Worm (Caenorhabditis elegans) whole organism, young adult: ENCODE measurements around the gene C18H7.11.
A peak's percentile ranks its signal among the peaks of the same experiment; 100 is the strongest.

ENCODE experiments used
- B0019.2 ChIP-seq: fragments of 200-800 bp; sonication (Bioruptor generic); conservative IDR thresholded peaks from 2 replicates; pipeline ENCODE4 v1.3.6; 2022; ENCODE audit warnings: missing genetic modification reagents, missing genetic modification characterization, missing compliant biosample characterization
- B0035.1 ChIP-seq: sonication (generic microtip); optimal IDR thresholded peaks from 2 replicates; lab custom pipeline; 2016; ENCODE audit warnings: missing genetic modification characterization, mild to moderate bottlenecking, missing compliant biosample characterization, missing genotype, missing genetic modification reagents
- D2030.7 ChIP-seq: fragments of 200-800 bp; sonication (Bioruptor generic); IDR thresholded peaks from 2 replicates; pipeline ENCODE4 v1.3.6; 2022; ENCODE audit warnings: missing genetic modification reagents, missing genetic modification characterization, missing compliant biosample characterization
- F23B12.7 ChIP-seq: sonication (generic microtip); optimal IDR thresholded peaks from 2 replicates; lab custom pipeline; 2017; ENCODE audit warnings: missing genetic modification characterization, mild to moderate bottlenecking, missing compliant biosample characterization, antibody characterized with exemption, moderate library complexity; ENCODE audit not compliant: insufficient read depth
- F39B2.1 ChIP-seq: fragments of 200-800 bp; sonication (Bioruptor generic); IDR thresholded peaks from 2 replicates; pipeline ENCODE4 v1.3.6; 2022; ENCODE audit warnings: missing genetic modification reagents, missing genetic modification characterization, missing compliant biosample characterization
- F49E8.2 ChIP-seq: sonication (generic microtip); optimal IDR thresholded peaks from 3 replicates; lab custom pipeline; 2017; ENCODE audit warnings: missing genetic modification characterization, mild to moderate bottlenecking, missing compliant biosample characterization, antibody characterized with exemption, moderate library complexity; ENCODE audit not compliant: insufficient read depth
- F55B11.4 ChIP-seq: sonication (generic microtip); optimal IDR thresholded peaks from 2 replicates; lab custom pipeline; 2016; ENCODE audit warnings: missing compliant biosample characterization, missing genetic modification characterization, borderline replicate concordance; ENCODE audit not compliant: insufficient read depth
- F57C9.4 ChIP-seq: sonication (generic microtip); optimal IDR thresholded peaks from 2 replicates; lab custom pipeline; 2017; ENCODE audit warnings: mild to moderate bottlenecking, missing genetic modification characterization, missing compliant biosample characterization
- K11D2.4 ChIP-seq: fragments of 200-800 bp; sonication (Bioruptor generic); IDR thresholded peaks from 2 replicates; pipeline ENCODE4 v1.3.6; 2022; ENCODE audit warnings: missing genetic modification reagents, missing genetic modification characterization, missing compliant biosample characterization
- T26A5.8 ChIP-seq: sonication (generic microtip); optimal IDR thresholded peaks from 2 replicates; lab custom pipeline; 2016; ENCODE audit warnings: missing genetic modification characterization, missing compliant biosample characterization
- Y53G8AR.9 ChIP-seq: fragments of 200-800 bp; sonication (Bioruptor generic); conservative IDR thresholded peaks from 2 replicates; pipeline ENCODE4 v1.3.6; 2022; ENCODE audit warnings: missing genetic modification reagents, missing genetic modification characterization, missing compliant biosample characterization
- Y79H2A.3 ChIP-seq: fragments of 200-800 bp; sonication (Bioruptor generic); conservative IDR thresholded peaks from 2 replicates; pipeline ENCODE4 v1.3.6; 2022; ENCODE audit warnings: missing genetic modification reagents, missing genetic modification characterization, missing compliant biosample characterization
- ZK185.1 ChIP-seq: sonication (generic microtip); optimal IDR thresholded peaks from 2 replicates; lab custom pipeline; 2016; ENCODE audit warnings: mild to moderate bottlenecking, missing genetic modification characterization, missing compliant biosample characterization; ENCODE audit not compliant: poor library complexity, severe bottlenecking
- aptf-3 ChIP-seq: fragments of 200-800 bp; sonication (Bioruptor generic); IDR thresholded peaks from 2 replicates; pipeline ENCODE4 v1.3.6; 2022; ENCODE audit warnings: missing genetic modification characterization, missing compliant biosample characterization
- bed-1 ChIP-seq: fragments of 200-800 bp; sonication (Bioruptor generic); IDR thresholded peaks from 2 replicates; pipeline ENCODE4 v1.3.6; 2022; ENCODE audit warnings: missing genetic modification reagents, missing genetic modification characterization, missing compliant biosample characterization
- ccch-3 ChIP-seq: fragments of 200-800 bp; sonication (Bioruptor generic); optimal IDR thresholded peaks from 2 replicates; lab custom pipeline; 2018; ENCODE audit warnings: mild to moderate bottlenecking, missing genetic modification characterization, missing compliant biosample characterization
- ceh-100 ChIP-seq: fragments of 200-800 bp; sonication (Bioruptor generic); IDR thresholded peaks from 2 replicates; pipeline ENCODE4 v1.3.6; 2022; ENCODE audit warnings: missing genetic modification reagents, missing genetic modification characterization, missing compliant biosample characterization
- ceh-40 ChIP-seq: fragments of 200-800 bp; sonication (Bioruptor generic); IDR thresholded peaks from 2 replicates; pipeline ENCODE4 v1.3.6; 2022; ENCODE audit warnings: missing genetic modification characterization, missing compliant biosample characterization
- ceh-58 ChIP-seq: fragments of 200-800 bp; sonication (Bioruptor generic); IDR thresholded peaks from 2 replicates; pipeline ENCODE4 v1.3.6; 2022; ENCODE audit warnings: missing genetic modification characterization, missing compliant biosample characterization
- ceh-91 ChIP-seq: fragments of 200-800 bp; sonication (Bioruptor generic); IDR thresholded peaks from 2 replicates; pipeline ENCODE4 v1.3.6; 2022; ENCODE audit warnings: missing genetic modification reagents, missing genetic modification characterization, missing compliant biosample characterization
- chd-7 ChIP-seq: sonication (generic microtip); optimal IDR thresholded peaks from 2 replicates; lab custom pipeline; 2016; ENCODE audit warnings: mild to moderate bottlenecking, missing genetic modification characterization, moderate library complexity, missing compliant biosample characterization
- dox-1 ChIP-seq: fragments of 200-800 bp; sonication (Bioruptor generic); IDR thresholded peaks from 2 replicates; pipeline ENCODE4 v1.3.6; 2022; ENCODE audit warnings: missing genetic modification reagents, missing genetic modification characterization, missing compliant biosample characterization
- dpl-1 ChIP-seq: fragments of 150-350 bp; optimal IDR thresholded peaks from 2 replicates; lab custom pipeline; 2014; ENCODE audit warnings: missing biosample characterization, missing genetic modification reagents, missing genetic modification characterization
- egl-18 ChIP-seq: fragments of 200-800 bp; sonication (Bioruptor generic); IDR thresholded peaks from 2 replicates; pipeline ENCODE4 v1.3.6; 2022; ENCODE audit warnings: missing genetic modification reagents, missing genetic modification characterization, missing compliant biosample characterization
- fkh-3 ChIP-seq: sonication (generic microtip); optimal IDR thresholded peaks from 2 replicates; lab custom pipeline; 2016; ENCODE audit warnings: mild to moderate bottlenecking, missing genetic modification characterization, missing compliant biosample characterization
- gei-17 ChIP-seq: fragments of 200-800 bp; sonication (Bioruptor generic); optimal IDR thresholded peaks from 2 replicates; lab custom pipeline; 2018; ENCODE audit warnings: mild to moderate bottlenecking, missing genetic modification characterization, missing compliant biosample characterization
- hmg-1.2 ChIP-seq: fragments of 200-800 bp; sonication (Bioruptor generic); IDR thresholded peaks from 2 replicates; pipeline ENCODE4 v1.3.6; 2022; ENCODE audit warnings: missing genetic modification reagents, missing genetic modification characterization, missing compliant biosample characterization
- hmg-20 ChIP-seq: fragments of 200-800 bp; sonication (Bioruptor generic); IDR thresholded peaks from 2 replicates; pipeline ENCODE4 v1.3.6; 2022; ENCODE audit warnings: missing genetic modification reagents, missing genetic modification characterization, missing compliant biosample characterization
- let-607 ChIP-seq, 2 experiments: fragments of 200-800 bp in 1 of 2; sonication (Bioruptor generic) in 1 of 2; sonication (generic microtip) in 1 of 2; optimal IDR thresholded peaks; 2 replicates each; lab custom pipeline; 2016 to 2018; ENCODE audit warnings: mild to moderate bottlenecking in 2 of 2, missing compliant biosample characterization in 2 of 2, missing genetic modification characterization in 2 of 2, moderate library complexity in 2 of 2, missing genotype in 1 of 2
- lin-26 ChIP-seq: fragments of 200-800 bp; sonication (Bioruptor generic); IDR thresholded peaks from 2 replicates; pipeline ENCODE4 v1.3.6; 2022; ENCODE audit warnings: missing genetic modification reagents, missing genetic modification characterization, missing compliant biosample characterization
- lin-35 ChIP-seq, 3 experiments: fragments of 150-350 bp in 2 of 3; sonication (generic microtip) in 1 of 3; optimal IDR thresholded peaks; 2 replicates each; lab custom pipeline; 2014 to 2018; ENCODE audit warnings: missing biosample characterization in 3 of 3, missing genetic modification characterization in 3 of 3, missing genetic modification reagents in 3 of 3
- madf-6 ChIP-seq: fragments of 200-800 bp; sonication (Bioruptor generic); IDR thresholded peaks from 2 replicates; pipeline ENCODE4 v1.3.6; 2022; ENCODE audit warnings: missing genetic modification reagents, missing genetic modification characterization, missing compliant biosample characterization
- mes-4 ChIP-seq: sonication (generic microtip); optimal IDR thresholded peaks from 2 replicates; lab custom pipeline; 2016; ENCODE audit warnings: missing genotype, missing genetic modification characterization, missing compliant biosample characterization
- nhr-120 ChIP-seq: fragments of 200-800 bp; sonication (Bioruptor generic); IDR thresholded peaks from 2 replicates; pipeline ENCODE4 v1.3.6; 2022; ENCODE audit warnings: missing genetic modification characterization, missing compliant biosample characterization
- nhr-179 ChIP-seq: sonication (generic microtip); optimal IDR thresholded peaks from 2 replicates; lab custom pipeline; 2016; ENCODE audit warnings: mild to moderate bottlenecking, missing genetic modification characterization, missing compliant biosample characterization
- nhr-27 ChIP-seq: fragments of 200-800 bp; sonication (Bioruptor generic); optimal IDR thresholded peaks from 2 replicates; lab custom pipeline; 2018; ENCODE audit warnings: mild to moderate bottlenecking, missing genetic modification characterization, moderate library complexity, missing compliant biosample characterization
- nhr-80 ChIP-seq: sonication (generic microtip); optimal IDR thresholded peaks from 2 replicates; lab custom pipeline; 2016; ENCODE audit warnings: missing genetic modification characterization, missing compliant biosample characterization
- rcor-1 ChIP-seq: fragments of 200-800 bp; sonication (Bioruptor generic); IDR thresholded peaks from 2 replicates; pipeline ENCODE4 v1.3.6; 2022; ENCODE audit warnings: missing genetic modification reagents, missing genetic modification characterization, missing compliant biosample characterization
- snpc-3.4 ChIP-seq: sonication (generic microtip); optimal IDR thresholded peaks from 2 replicates; lab custom pipeline; 2017; ENCODE audit warnings: missing genetic modification characterization, mild to moderate bottlenecking, missing compliant biosample characterization, antibody characterized with exemption, moderate library complexity, missing genotype, missing genetic modification reagents
- zim-3 ChIP-seq: sonication (generic microtip); optimal IDR thresholded peaks from 2 replicates; lab custom pipeline; 2017; ENCODE audit warnings: mild to moderate bottlenecking, missing genetic modification characterization, moderate library complexity, missing compliant biosample characterization
- ztf-22 ChIP-seq: fragments of 200-800 bp; sonication (Bioruptor generic); optimal IDR thresholded peaks from 2 replicates; lab custom pipeline; 2018; ENCODE audit warnings: mild to moderate bottlenecking, missing genetic modification characterization, moderate library complexity, missing compliant biosample characterization
- ztf-26 ChIP-seq: sonication (generic microtip); optimal IDR thresholded peaks from 2 replicates; lab custom pipeline; 2017; ENCODE audit warnings: missing genetic modification characterization, missing compliant biosample characterization
- ztf-28 ChIP-seq: fragments of 200-800 bp; sonication (Bioruptor generic); IDR thresholded peaks from 2 replicates; pipeline ENCODE4 v1.3.6; 2022; ENCODE audit warnings: missing genetic modification reagents, missing genetic modification characterization, missing compliant biosample characterization

Gene C18H7.11

DNA sequence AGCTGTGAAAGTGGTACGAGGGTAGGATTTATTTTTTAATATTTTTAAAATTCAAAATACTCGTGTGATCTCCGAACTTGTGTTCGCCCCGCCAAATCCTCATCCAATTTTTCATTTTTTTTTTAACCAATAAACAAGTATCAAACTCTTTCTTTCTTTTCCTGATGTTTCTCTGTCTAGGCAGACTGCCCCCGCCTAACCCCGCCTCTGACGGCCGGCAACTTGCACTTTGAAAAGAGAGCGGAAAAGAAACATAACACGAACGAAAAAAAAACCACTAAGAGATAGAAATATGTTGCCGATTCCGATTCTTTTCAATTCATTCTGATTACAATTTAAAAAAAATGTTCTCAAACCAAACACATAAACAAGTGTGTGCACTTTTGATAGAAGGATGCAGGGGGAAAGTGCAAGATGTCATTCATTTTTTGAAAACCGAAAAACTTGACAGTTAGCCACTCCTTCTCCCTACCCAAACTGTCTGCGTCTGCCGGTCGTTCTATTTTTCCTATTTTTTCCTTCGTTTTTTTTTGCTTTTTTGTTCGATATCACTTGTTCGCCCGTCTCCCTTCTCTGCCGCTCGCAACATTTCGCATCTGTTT lies 29.3 kb downstream of the C18H7.11 start (continued):
- TF ChIP-seq F23B12.7 (no peak), hmg-20 (GFP tag; lab: Robert Waterston, UW) (no peak)

DNA sequence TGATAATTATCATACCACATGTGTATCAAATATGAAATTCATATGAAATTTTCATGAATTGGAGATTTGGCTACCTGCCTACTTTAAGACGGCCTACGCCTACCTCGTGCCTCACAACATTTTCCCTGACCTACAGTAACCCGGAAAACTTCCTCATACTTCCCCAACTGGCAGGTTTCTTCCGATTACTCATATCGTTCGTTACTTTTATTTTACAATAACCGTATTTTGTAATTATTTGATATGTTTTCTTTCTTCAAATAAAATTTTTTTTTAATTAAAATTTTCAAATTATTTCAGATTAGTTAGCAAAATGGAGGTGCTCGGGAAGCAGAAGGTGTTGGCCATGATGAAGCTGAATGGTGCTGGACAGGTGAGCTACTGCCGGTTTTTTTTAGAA lies 30.5 kb downstream of the C18H7.11 start, which contains the start of gene nhr-76:
nhr-76 (plus strand) TSS at position 301 of the 400 bp plus-strand sequence.
- no peak for TF ChIP-seq zim-3
- no peak for TF ChIP-seq F49E8.2 (tag; lab: Kevin White, UChicago)
- TF ChIP-seq ztf-28 (GFP tag; lab: Robert Waterston, UW), result no peak
- TF ChIP-seq egl-18 (GFP tag; lab: Robert Waterston, UW), result no peak
- TF ChIP-seq B0019.2 (GFP tag; lab: Robert Waterston, UW), result no peak
- TF ChIP-seq snpc-3.4 (tag; lab: Kevin White, UChicago), result no peak
- TF ChIP-seq, all 124 proteins: peak for 0

DNA sequence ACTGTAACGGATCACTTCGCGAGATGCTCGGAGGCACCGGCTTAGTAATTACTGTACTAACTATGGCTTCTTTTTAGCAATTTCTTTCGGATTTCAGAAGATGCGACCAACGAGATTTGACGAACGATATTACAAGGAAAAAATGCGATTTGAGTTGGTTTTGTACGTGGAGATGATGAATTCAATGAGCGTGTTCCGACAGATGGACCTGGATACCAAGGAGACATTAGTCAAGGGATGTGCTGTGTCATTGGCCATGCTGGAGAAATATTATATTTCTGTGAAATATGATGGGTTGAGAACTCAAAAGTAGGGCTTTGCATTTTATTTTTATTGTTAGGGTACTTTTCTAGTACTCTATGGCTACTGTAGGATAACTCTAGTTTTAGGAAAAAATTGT lies 33.9 kb downstream of the C18H7.11 start:
- TF ChIP-seq F55B11.4 (tag; lab: Kevin White, UChicago) (no peak), nhr-27 (tag; lab: Kevin White, UChicago) (no peak), dpl-1 (GFP tag; lab: Kevin White, UChicago) (no peak), nhr-80 (tag; lab: Kevin White, UChicago) (no peak), let-607 (tag; optimal IDR thresholded peaks at IDR 0.05; lab: Kevin White, UChicago) (no peak), rcor-1 (no peak), D2030.7 (GFP tag; lab: Robert Waterston, UW) (no peak), F57C9.4 (tag; lab: Kevin White, UChicago) (no peak), nhr-120 (GFP tag; lab: Robert Waterston, UW) (no peak)

DNA sequence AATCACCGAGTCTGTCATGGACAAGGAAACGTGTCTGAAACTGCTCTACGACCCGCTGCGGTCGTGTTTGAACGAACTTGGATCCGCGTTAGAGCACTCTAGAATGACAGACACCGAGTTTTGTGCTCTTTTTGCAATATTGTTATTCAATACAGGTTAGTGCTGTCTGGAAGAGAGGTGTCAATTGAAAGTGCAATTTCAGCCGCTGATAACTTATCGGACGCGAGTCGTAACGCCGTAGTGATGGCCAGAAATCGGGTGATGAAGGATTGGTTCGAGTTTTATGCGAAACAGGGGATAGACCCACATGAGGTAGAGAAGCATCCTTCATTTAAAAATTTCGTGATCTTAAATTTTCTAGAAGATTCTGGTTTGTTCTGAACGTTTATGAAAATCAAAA lies 35.2 kb downstream of the C18H7.11 start:
- TF ChIP-seq gei-17, result no peak
- TF ChIP-seq D2030.7 (GFP tag; lab: Robert Waterston, UW), result no peak
- no peak for TF ChIP-seq bed-1
- TF ChIP-seq T26A5.8 (tag; lab: Kevin White, UChicago), result no peak
- TF ChIP-seq ceh-58 (GFP tag; lab: Robert Waterston, UW), result no peak
- TF ChIP-seq mes-4 (tag; lab: Kevin White, UChicago), result no peak
- no peak for TF ChIP-seq ztf-26
- TF ChIP-seq lin-35 (GFP tag; optimal IDR thresholded peaks at IDR 0.05; lab: Kevin White, UChicago), result no peak
- TF ChIP-seq ceh-40 (GFP tag; lab: Robert Waterston, UW), result no peak
- peak in 1 of 2 experiments; percentile 23 for TF ChIP-seq let-607 (tag; optimal IDR thresholded peaks at IDR 0.05; lab: Kevin White, UChicago)
- TF ChIP-seq ZK185.1 (tag; lab: Kevin White, UChicago), result no peak
- TF ChIP-seq nhr-179 (tag; lab: Kevin White, UChicago), result no peak
- TF ChIP-seq F39B2.1, result no peak
- TF ChIP-seq Y53G8AR.9 (GFP tag; lab: Robert Waterston, UW), result 0 out of 2 replicates have a peak, but pooled peaks have one; percentile 18
- no peak for TF ChIP-seq aptf-3 (GFP tag; lab: Robert Waterston, UW)
- no peak for TF ChIP-seq Y79H2A.3 (GFP tag; lab: Robert Waterston, UW)
- TF ChIP-seq madf-6 (GFP tag; lab: Robert Waterston, UW), result no peak
- 0 out of 2 replicates have a peak, but pooled peaks have one; percentile 32 for TF ChIP-seq lin-26 (GFP tag; lab: Robert Waterston, UW)
- no peak for TF ChIP-seq ceh-91 (GFP tag; lab: Robert Waterston, UW)
- TF ChIP-seq dox-1 (GFP tag; lab: Robert Waterston, UW), result peak; percentile 56
- no peak for TF ChIP-seq ceh-100
- TF ChIP-seq nhr-80 (tag; lab: Kevin White, UChicago), result peak; percentile 69
- no peak for TF ChIP-seq K11D2.4 (GFP tag; lab: Robert Waterston, UW)
- TF ChIP-seq chd-7 (tag; lab: Kevin White, UChicago), result no peak
- TF ChIP-seq fkh-3 (tag; lab: Kevin White, UChicago), result no peak
- TF ChIP-seq B0035.1 (tag; lab: Kevin White, UChicago), result no peak
- TF ChIP-seq hmg-1.2 (GFP tag; lab: Robert Waterston, UW), result no peak
- TF ChIP-seq ccch-3, result no peak
- no peak for TF ChIP-seq ztf-22
